Worm (Caenorhabditis elegans): ENCODE results near the gene srab-7.

DNA sequence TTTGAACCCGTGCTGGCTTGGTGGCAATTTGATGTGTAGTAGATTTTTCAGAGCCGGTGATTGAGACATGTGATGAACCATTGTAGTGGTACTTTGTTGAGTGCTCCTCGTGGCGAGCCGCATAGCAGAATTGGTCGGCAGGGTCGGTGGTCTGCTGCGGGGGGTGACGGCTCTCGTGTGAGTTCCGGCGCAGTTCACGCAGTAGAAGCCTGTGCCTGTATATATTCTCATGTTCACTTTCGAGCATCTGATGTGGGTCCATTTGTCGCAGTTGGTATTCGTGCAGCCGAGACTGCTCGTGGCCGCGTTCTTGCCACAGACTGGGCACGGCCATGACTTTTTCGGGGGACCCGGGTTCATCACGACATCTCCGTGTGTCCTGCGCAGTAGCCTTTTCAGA lies 7.3 kb upstream of the srab-7 start:
- TF ChIP-seq ama-1 (optimal IDR thresholded peaks at IDR 0.05): no peak
- TF ChIP-seq B0310.2 (tag; optimal IDR thresholded peaks at IDR 0.05): no peak
- no peak for TF ChIP-seq ceh-36 (tag; optimal IDR thresholded peaks at IDR 0.05)
- no peak for TF ChIP-seq hmbx-1 (tag; optimal IDR thresholded peaks at IDR 0.05)
- no peak for TF ChIP-seq F13C5.2 (tag; optimal IDR thresholded peaks at IDR 0.05)

All from whole organism, early embryonic.